Worm (Caenorhabditis elegans): ENCODE measurements around the gene atg-4.2.
A peak's percentile ranks its signal among the peaks of the same experiment; 100 is the strongest.

Gene atg-4.2

DNA sequence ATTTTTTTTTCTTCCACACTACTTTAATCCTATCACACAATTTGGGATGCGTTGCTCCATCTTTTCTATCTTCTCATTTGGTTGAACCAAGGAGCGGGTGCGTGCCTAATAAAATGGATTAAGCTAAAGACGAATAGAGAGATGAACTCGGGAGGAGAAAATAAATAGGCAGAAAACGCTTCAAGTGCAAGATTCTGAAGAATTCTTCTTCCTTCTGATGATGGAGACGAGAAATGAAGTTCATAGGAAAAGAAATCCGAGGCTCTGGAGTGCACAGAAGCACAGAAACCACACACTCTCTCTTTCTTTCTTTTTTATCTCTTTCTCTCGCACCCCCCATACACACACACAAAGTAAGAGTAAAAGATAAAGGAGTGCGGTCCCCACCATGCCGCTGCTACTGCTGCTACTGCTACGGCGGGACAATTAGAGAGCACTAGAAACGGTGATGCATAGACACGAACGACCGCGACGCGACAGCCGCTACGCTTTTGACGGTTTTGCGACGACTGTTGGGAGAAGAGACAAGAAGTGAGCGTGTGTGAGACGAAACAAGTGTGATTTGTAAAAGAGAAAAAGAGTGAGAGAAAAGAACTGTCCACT is 24.3 kb downstream of the atg-4.2 start (continued):
- peak; percentile 62 for TF ChIP-seq chd-7 (tag; optimal IDR thresholded peaks at IDR 0.05)
- no peak for TF ChIP-seq attf-6 (GFP tag; IDR thresholded peaks at IDR 0.05)
- no peak for TF ChIP-seq attf-3 (GFP tag; conservative IDR thresholded peaks at IDR 0.05)
- peak; percentile 34 for TF ChIP-seq lin-54 (GFP tag; optimal IDR thresholded peaks at IDR 0.05)
- peak; percentile 48 for TF ChIP-seq gei-17 (GFP tag; optimal IDR thresholded peaks at IDR 0.05)
- TF ChIP-seq madf-10 (tag; optimal IDR thresholded peaks at IDR 0.05), result peak; percentile 94
- no peak for TF ChIP-seq somi-1 (GFP tag; optimal IDR thresholded peaks at IDR 0.05)

DNA sequence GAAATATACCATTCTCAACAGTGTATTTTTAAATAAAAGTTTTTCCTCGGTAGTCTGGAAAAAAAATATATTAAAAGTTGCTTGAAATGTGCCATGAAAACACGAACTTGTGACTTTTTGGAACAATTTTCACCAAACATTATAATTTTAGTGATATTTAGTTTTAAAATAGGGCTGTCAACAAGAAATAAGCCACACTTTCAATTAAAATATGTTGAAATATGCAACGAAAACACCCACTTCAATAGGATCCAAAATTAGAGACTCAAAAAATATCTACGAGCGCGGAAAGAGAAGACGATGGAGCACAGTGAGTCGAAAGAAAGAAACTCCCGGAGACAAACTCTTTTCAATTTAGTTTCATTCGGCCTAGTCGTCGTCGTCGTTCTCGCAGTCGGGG is 25.7 kb downstream of the atg-4.2 start, which contains the start of gene ZK792.12:
TSS of gene ZK792.12 (plus strand) at position 301 of the 400 bp plus-strand sequence.
- TF ChIP-seq zfh-2 (GFP tag; conservative IDR thresholded peaks at IDR 0.05), result no peak
- TF ChIP-seq madf-8 (GFP tag; conservative IDR thresholded peaks at IDR 0.05), result no peak
- TF ChIP-seq snpc-1.1 (tag; optimal IDR thresholded peaks at IDR 0.05; ENCODE audit: insufficient read depth), result no peak
- no peak for TF ChIP-seq ztf-26 (tag; optimal IDR thresholded peaks at IDR 0.05)
- TF ChIP-seq let-607 (tag; optimal IDR thresholded peaks at IDR 0.05), result no peak
- TF ChIP-seq F57A8.1 (GFP tag; optimal IDR thresholded peaks at IDR 0.05), result no peak
- no peak for TF ChIP-seq nhr-27 (tag; optimal IDR thresholded peaks at IDR 0.05)
- TF ChIP-seq madf-6 (GFP tag; IDR thresholded peaks at IDR 0.05), result no peak
- TF ChIP-seq F39B2.1 (GFP tag; IDR thresholded peaks at IDR 0.05), result no peak
- TF ChIP-seq die-1 (tag; optimal IDR thresholded peaks at IDR 0.05), result no peak

DNA sequence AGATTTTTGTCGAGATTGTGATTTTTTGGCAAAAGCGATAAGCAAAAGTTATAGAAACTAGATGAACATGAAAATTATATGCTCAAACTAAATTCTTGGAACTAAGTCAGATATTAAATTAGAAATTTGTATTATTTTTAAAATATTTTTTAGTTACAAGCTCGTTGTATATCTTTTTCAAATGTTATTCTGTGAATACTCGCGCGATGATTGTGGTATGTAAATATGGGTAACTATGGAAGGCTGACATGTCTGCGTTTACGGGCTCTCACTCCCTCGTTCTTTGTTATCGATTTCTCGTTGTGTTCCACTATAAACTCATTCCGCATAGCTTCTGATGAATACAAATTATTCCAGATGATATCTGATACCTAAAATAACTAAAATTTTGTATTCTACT is 26.3 kb downstream of the atg-4.2 start, which contains the start of gene ZK792.7:
TSS of gene ZK792.7 (plus strand) at position 301 of the 400 bp plus-strand sequence.
- TF ChIP-seq ekl-4 (GFP tag; IDR thresholded peaks at IDR 0.05) (no peak), F55B11.4 (tag; optimal IDR thresholded peaks at IDR 0.05; ENCODE audit: borderline replicate concordance, insufficient read depth) (no peak), F57A8.1 (GFP tag; optimal IDR thresholded peaks at IDR 0.05) (no peak), zfh-2 (GFP tag; conservative IDR thresholded peaks at IDR 0.05) (no peak), tlf-1 (GFP tag; optimal IDR thresholded peaks at IDR 0.05) (no peak), mel-28 (tag; optimal IDR thresholded peaks at IDR 0.05; ENCODE audit: borderline replicate concordance) (no peak), pha-4 (tag; optimal IDR thresholded peaks at IDR 0.05) (no peak), nhr-27 (tag; optimal IDR thresholded peaks at IDR 0.05) (no peak)

DNA sequence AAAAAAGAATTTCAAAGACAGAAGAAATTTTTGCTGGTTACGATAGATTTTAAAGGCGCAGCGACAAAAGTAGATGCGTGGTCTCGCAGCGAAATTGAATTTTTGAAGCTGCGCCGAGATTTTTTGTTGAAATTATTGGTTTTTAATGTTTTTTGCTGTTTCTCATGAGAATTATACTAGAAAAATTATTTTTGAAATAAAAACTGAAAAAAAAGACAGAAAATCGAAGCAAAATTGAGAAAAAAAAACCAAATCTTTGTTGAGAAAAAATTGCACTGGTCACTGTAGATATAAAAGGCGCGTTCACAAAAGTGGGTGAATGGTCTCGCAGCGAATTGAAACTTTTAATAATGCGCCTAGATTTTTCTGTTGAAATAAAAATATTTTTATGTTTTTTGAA is 27.8 kb downstream of the atg-4.2 start:
- no peak for TF ChIP-seq lin-35 (GFP tag; optimal IDR thresholded peaks at IDR 0.05)
- TF ChIP-seq repo-1 (tag; optimal IDR thresholded peaks at IDR 0.05), result no peak
- TF ChIP-seq zim-3 (tag; optimal IDR thresholded peaks at IDR 0.05), result no peak
- TF ChIP-seq F10E7.11 (tag; optimal IDR thresholded peaks at IDR 0.05), result no peak
- no peak for TF ChIP-seq Y79H2A.3 (GFP tag; conservative IDR thresholded peaks at IDR 0.05)
- no peak for TF ChIP-seq hlh-12 (tag; optimal IDR thresholded peaks at IDR 0.05)
- peak; percentile 98 for TF ChIP-seq lsl-1 (GFP tag; optimal IDR thresholded peaks at IDR 0.05)
- no peak for TF ChIP-seq snpc-4 (GFP tag; optimal IDR thresholded peaks at IDR 0.05)
- TF ChIP-seq snpc-4 (tag; optimal IDR thresholded peaks at IDR 0.05), result peak in 3 of 4 experiments; percentile 0 to 70 (median 17)
- no peak for TF ChIP-seq Y53G8AR.9 (GFP tag; conservative IDR thresholded peaks at IDR 0.05)
- TF ChIP-seq aptf-2 (GFP tag; conservative IDR thresholded peaks at IDR 0.05), result no peak
- TF ChIP-seq D2030.7 (GFP tag; IDR thresholded peaks at IDR 0.05), result peak; percentile 74
- TF ChIP-seq madf-6 (GFP tag; IDR thresholded peaks at IDR 0.05), result peak; percentile 95
- no peak for TF ChIP-seq tbx-9 (tag; optimal IDR thresholded peaks at IDR 0.05; ENCODE audit: borderline replicate concordance)
- no peak for TF ChIP-seq nhr-179 (tag; optimal IDR thresholded peaks at IDR 0.05)
- peak; percentile 56 for TF ChIP-seq snpc-1.3 (tag; optimal IDR thresholded peaks at IDR 0.05; ENCODE audit: insufficient read depth)
- no peak for TF ChIP-seq ztf-6 (GFP tag; IDR thresholded peaks at IDR 0.05)
- TF ChIP-seq egl-44 (GFP tag; IDR thresholded peaks at IDR 0.05), result no peak
- TF ChIP-seq unc-130 (GFP tag; optimal IDR thresholded peaks at IDR 0.05), result peak; percentile 23
- TF ChIP-seq somi-1 (GFP tag; optimal IDR thresholded peaks at IDR 0.05), result no peak
- TF ChIP-seq nhr-27 (tag; optimal IDR thresholded peaks at IDR 0.05), result no peak
- TF ChIP-seq efl-1 (GFP tag; optimal IDR thresholded peaks at IDR 0.05), result peak; percentile 49
- peak; percentile 48; the same call in 1 of the 2 replicates for TF ChIP-seq pbrm-1 (GFP tag; IDR thresholded peaks at IDR 0.05)
